Worm (Caenorhabditis elegans): ENCODE measurements around the gene srg-41.

The srg-41 gene

ce11 chrV:11155553-11155952 is 6.1 kb downstream of the srg-41 start, which contains the start of gene srg-38:
Gene srg-38, minus strand, starts transcription at chrV:11155653.
- TF ChIP-seq unc-62 (GFP tag; optimal IDR thresholded peaks at IDR 0.05) (no peak), ceh-39 (tag; optimal IDR thresholded peaks at IDR 0.05) (no peak), pha-4 (tag; optimal IDR thresholded peaks at IDR 0.05) (no peak), lin-32 (GFP tag; optimal IDR thresholded peaks at IDR 0.05) (no peak), unc-120 (tag; optimal IDR thresholded peaks at IDR 0.05; ENCODE audit: poor library complexity, severe bottlenecking) (no peak), zip-8 (tag; optimal IDR thresholded peaks at IDR 0.05) (no peak), bed-3 (GFP tag; optimal IDR thresholded peaks at IDR 0.05) (no peak), ztf-11 (tag; optimal IDR thresholded peaks at IDR 0.05) (no peak), ceh-43 (GFP tag; optimal IDR thresholded peaks at IDR 0.05) (no peak), nhr-12 (tag; optimal IDR thresholded peaks at IDR 0.05) (no peak), lsy-2 (tag; optimal IDR thresholded peaks at IDR 0.05) (no peak), nhr-28 (tag; optimal IDR thresholded peaks at IDR 0.05) (no peak), tbx-8 (GFP tag; optimal IDR thresholded peaks at IDR 0.05) (no peak), nhr-2 (tag; optimal IDR thresholded peaks at IDR 0.05) (no peak), hlh-1 (tag; optimal IDR thresholded peaks at IDR 0.05) (no peak), M03D4.4 (tag; optimal IDR thresholded peaks at IDR 0.05) (no peak), mep-1 (tag; optimal IDR thresholded peaks at IDR 0.05) (no peak)

- TF ChIP-seq ham-2 (GFP tag; optimal IDR thresholded peaks at IDR 0.05) = no peak
- no peak for TF ChIP-seq elt-1 (tag; optimal IDR thresholded peaks at IDR 0.05; ENCODE audit: borderline replicate concordance, insufficient read depth)
- TF ChIP-seq nhr-28 (tag; optimal IDR thresholded peaks at IDR 0.05) = no peak
- TF ChIP-seq mls-2 (tag; optimal IDR thresholded peaks at IDR 0.05) = no peak
- no peak for TF ChIP-seq lin-32 (GFP tag; optimal IDR thresholded peaks at IDR 0.05)
- no peak for TF ChIP-seq elt-3 (tag; optimal IDR thresholded peaks at IDR 0.05)
- no peak for TF ChIP-seq ceh-43 (GFP tag; optimal IDR thresholded peaks at IDR 0.05)
- no peak for TF ChIP-seq drap-1 (GFP tag; optimal IDR thresholded peaks at IDR 0.05)
- no peak for TF ChIP-seq flh-1 (GFP tag; optimal IDR thresholded peaks at IDR 0.05)
- no peak for TF ChIP-seq ceh-83 (GFP tag; optimal IDR thresholded peaks at IDR 0.05)
- TF ChIP-seq nhr-12 (tag; optimal IDR thresholded peaks at IDR 0.05) = no peak
- TF ChIP-seq pha-4 (tag; optimal IDR thresholded peaks at IDR 0.05) = no peak
These were observed 9.4 kb downstream of the srg-41 start, which contains the start of gene srg-39 for ce11 chrV:11152333-11152732. Gene srg-39, minus strand, starts transcription at chrV:11152433.

- TF ChIP-seq nhr-12 (tag; optimal IDR thresholded peaks at IDR 0.05) (no peak), zip-8 (tag; optimal IDR thresholded peaks at IDR 0.05) (no peak), ceh-39 (tag; optimal IDR thresholded peaks at IDR 0.05) (no peak), sem-2 (GFP tag; optimal IDR thresholded peaks at IDR 0.05) (no peak), ceh-43 (GFP tag; optimal IDR thresholded peaks at IDR 0.05) (no peak), lin-32 (GFP tag; optimal IDR thresholded peaks at IDR 0.05) (no peak), sptf-1 (tag; optimal IDR thresholded peaks at IDR 0.05) (no peak), drap-1 (GFP tag; optimal IDR thresholded peaks at IDR 0.05) (no peak), pha-4 (tag; optimal IDR thresholded peaks at IDR 0.05) (no peak), flh-1 (GFP tag; optimal IDR thresholded peaks at IDR 0.05) (no peak), mep-1 (tag; optimal IDR thresholded peaks at IDR 0.05) (no peak), unc-39 (tag; optimal IDR thresholded peaks at IDR 0.05) (no peak), bed-3 (GFP tag; optimal IDR thresholded peaks at IDR 0.05) (no peak)
These were observed 12.3 kb downstream of the srg-41 start, which contains the start of gene T19C4.1 for ce11 chrV:11149405-11149804. Gene T19C4.1, plus strand, starts transcription at chrV:11149705.

- TF ChIP-seq mep-1 (tag; optimal IDR thresholded peaks at IDR 0.05) (no peak), blmp-1 (tag; optimal IDR thresholded peaks at IDR 0.05) (peak; percentile 22)
These were observed 12.7 kb downstream of the srg-41 start for ce11 chrV:11148971-11149370.

- TF ChIP-seq lin-13 (tag; optimal IDR thresholded peaks at IDR 0.05) (no peak), nhr-237 (tag; optimal IDR thresholded peaks at IDR 0.05) (peak; percentile 16), mep-1 (tag; optimal IDR thresholded peaks at IDR 0.05) (no peak), nhr-28 (tag; optimal IDR thresholded peaks at IDR 0.05) (no peak), ces-1 (GFP tag; optimal IDR thresholded peaks at IDR 0.05) (no peak), elt-3 (tag; optimal IDR thresholded peaks at IDR 0.05) (no peak), sem-2 (GFP tag; optimal IDR thresholded peaks at IDR 0.05) (no peak), ham-2 (GFP tag; optimal IDR thresholded peaks at IDR 0.05) (no peak)
These were observed 13.9 kb downstream of the srg-41 start for ce11 chrV:11147780-11148144.
